Worm (Caenorhabditis elegans): ENCODE results near the gene R04A9.7.

DNA sequence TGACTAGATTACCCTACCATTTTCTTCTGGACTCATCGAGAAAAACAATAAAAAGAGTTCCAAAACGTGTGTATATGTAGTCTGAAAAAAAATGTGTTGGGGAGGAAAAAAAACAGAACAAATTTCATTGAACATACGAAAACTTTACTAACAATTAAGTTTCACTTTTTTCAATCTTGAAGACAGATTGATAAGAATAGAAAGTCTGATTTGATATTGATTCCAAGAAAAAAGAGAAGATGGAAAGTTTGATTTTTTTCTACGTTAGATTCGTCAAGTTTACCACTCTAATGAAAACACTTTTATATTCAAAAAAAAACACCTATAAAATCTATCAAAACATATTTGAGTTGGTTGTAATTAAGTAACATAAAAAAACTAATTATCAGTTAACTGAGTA lies 4.2 kb downstream of the R04A9.7 start, which contains the start of gene R04A9.9:
- no peak for TF ChIP-seq unc-62 (GFP tag; optimal IDR thresholded peaks at IDR 0.05)
- TF ChIP-seq F49E8.2 (tag; optimal IDR thresholded peaks at IDR 0.05; ENCODE audit: insufficient read depth) = no peak
- no peak for TF ChIP-seq ama-1 (optimal IDR thresholded peaks at IDR 0.05)
- TF ChIP-seq ama-1 (GFP tag; optimal IDR thresholded peaks at IDR 0.05) = no peak
- TF ChIP-seq ztf-3 (GFP tag; optimal IDR thresholded peaks at IDR 0.05) = no peak
